Worm (Caenorhabditis elegans): ENCODE data around the gene C35D10.5.
A peak's percentile ranks its signal among the peaks of the same experiment; 100 is the strongest.

ce11 chrIII:4899728-4900127, 37.6 kb downstream of the C35D10.5 start:
- TF ChIP-seq him-1 (tag; optimal IDR thresholded peaks at IDR 0.05) (peak; percentile 98), W03F9.2 (tag; optimal IDR thresholded peaks at IDR 0.05) (peak; percentile 95)

Data from whole organism, L4/young adult.